Worm (Caenorhabditis elegans) whole organism, young adult: ENCODE measurements around the gene B0244.16.

Source experiments
- B0019.2 ChIP-seq: fragments of 200-800 bp; sonication (Bioruptor generic); conservative IDR thresholded peaks from 2 replicates; pipeline ENCODE4 v1.3.6; 2022; ENCODE audit warnings: missing genetic modification reagents, missing genetic modification characterization, missing compliant biosample characterization
- C06A6.2 ChIP-seq: fragments of 200-800 bp; sonication (Bioruptor generic); conservative IDR thresholded peaks from 2 replicates; pipeline ENCODE4 v1.3.6; 2022; ENCODE audit warnings: missing genetic modification characterization, missing compliant biosample characterization
- F23B12.7 ChIP-seq: sonication (generic microtip); optimal IDR thresholded peaks from 2 replicates; lab custom pipeline; 2017; ENCODE audit warnings: missing genetic modification characterization, mild to moderate bottlenecking, missing compliant biosample characterization, antibody characterized with exemption, moderate library complexity; ENCODE audit not compliant: insufficient read depth
- F33H1.4 ChIP-seq: fragments of 200-800 bp; sonication (Bioruptor generic); IDR thresholded peaks from 2 replicates; pipeline ENCODE4 v1.3.6; 2022; ENCODE audit warnings: missing genetic modification reagents, missing genetic modification characterization, missing compliant biosample characterization
- F39B2.1 ChIP-seq: fragments of 200-800 bp; sonication (Bioruptor generic); IDR thresholded peaks from 2 replicates; pipeline ENCODE4 v1.3.6; 2022; ENCODE audit warnings: missing genetic modification reagents, missing genetic modification characterization, missing compliant biosample characterization
- F52B5.7 ChIP-seq: sonication (generic microtip); optimal IDR thresholded peaks from 2 replicates; lab custom pipeline; 2016; ENCODE audit warnings: mild to moderate bottlenecking, missing genetic modification characterization, missing compliant biosample characterization
- F55B11.4 ChIP-seq: sonication (generic microtip); optimal IDR thresholded peaks from 2 replicates; lab custom pipeline; 2016; ENCODE audit warnings: missing compliant biosample characterization, missing genetic modification characterization, borderline replicate concordance; ENCODE audit not compliant: insufficient read depth
- F57C9.4 ChIP-seq: sonication (generic microtip); optimal IDR thresholded peaks from 2 replicates; lab custom pipeline; 2017; ENCODE audit warnings: mild to moderate bottlenecking, missing genetic modification characterization, missing compliant biosample characterization
- K12H6.12 ChIP-seq: fragments of 200-800 bp; sonication (Bioruptor generic); optimal IDR thresholded peaks from 2 replicates; lab custom pipeline; 2018; ENCODE audit warnings: mild to moderate bottlenecking, missing genetic modification characterization, missing compliant biosample characterization
- aptf-2 ChIP-seq: fragments of 200-800 bp; sonication (Bioruptor generic); conservative IDR thresholded peaks from 2 replicates; pipeline ENCODE4 v1.3.6; 2022; ENCODE audit warnings: missing genetic modification reagents, missing genetic modification characterization, missing compliant biosample characterization
- atf-7 ChIP-seq: sonication (generic microtip); optimal IDR thresholded peaks from 2 replicates; lab custom pipeline; 2017; ENCODE audit warnings: mild to moderate bottlenecking, missing genetic modification characterization, missing compliant biosample characterization
- attf-5 ChIP-seq: fragments of 200-800 bp; sonication (Bioruptor generic); optimal IDR thresholded peaks from 2 replicates; lab custom pipeline; 2018; ENCODE audit warnings: mild to moderate bottlenecking, missing genetic modification characterization, missing compliant biosample characterization
- attf-6 ChIP-seq: fragments of 200-800 bp; sonication (Bioruptor generic); IDR thresholded peaks from 2 replicates; pipeline ENCODE4 v1.3.6; 2022; ENCODE audit warnings: missing genetic modification reagents, missing genetic modification characterization, missing compliant biosample characterization
- ceh-100 ChIP-seq: fragments of 200-800 bp; sonication (Bioruptor generic); IDR thresholded peaks from 2 replicates; pipeline ENCODE4 v1.3.6; 2022; ENCODE audit warnings: missing genetic modification reagents, missing genetic modification characterization, missing compliant biosample characterization
- ceh-27 ChIP-seq: fragments of 200-800 bp; sonication (Bioruptor generic); optimal IDR thresholded peaks from 2 replicates; lab custom pipeline; 2018; ENCODE audit warnings: mild to moderate bottlenecking, missing genetic modification characterization, moderate library complexity, missing compliant biosample characterization
- ceh-40 ChIP-seq: fragments of 200-800 bp; sonication (Bioruptor generic); IDR thresholded peaks from 2 replicates; pipeline ENCODE4 v1.3.6; 2022; ENCODE audit warnings: missing genetic modification characterization, missing compliant biosample characterization
- ceh-58 ChIP-seq: fragments of 200-800 bp; sonication (Bioruptor generic); IDR thresholded peaks from 2 replicates; pipeline ENCODE4 v1.3.6; 2022; ENCODE audit warnings: missing genetic modification characterization, missing compliant biosample characterization
- ceh-91 ChIP-seq: fragments of 200-800 bp; sonication (Bioruptor generic); IDR thresholded peaks from 2 replicates; pipeline ENCODE4 v1.3.6; 2022; ENCODE audit warnings: missing genetic modification reagents, missing genetic modification characterization, missing compliant biosample characterization
- dpl-1 ChIP-seq: fragments of 150-350 bp; optimal IDR thresholded peaks from 2 replicates; lab custom pipeline; 2014; ENCODE audit warnings: missing biosample characterization, missing genetic modification reagents, missing genetic modification characterization
- efl-1 ChIP-seq: fragments of 150-350 bp; optimal IDR thresholded peaks from 2 replicates; lab custom pipeline; 2014; ENCODE audit warnings: missing biosample characterization, missing genetic modification reagents, missing genetic modification characterization
- egl-44 ChIP-seq: fragments of 200-800 bp; sonication (Bioruptor generic); IDR thresholded peaks from 2 replicates; pipeline ENCODE4 v1.3.6; 2022; ENCODE audit warnings: missing genetic modification reagents, missing genetic modification characterization, missing compliant biosample characterization
- hsf-1 ChIP-seq: fragments of 200-800 bp; sonication (Bioruptor generic); IDR thresholded peaks from 2 replicates; pipeline ENCODE4 v1.3.6; 2022; ENCODE audit warnings: missing genetic modification reagents, missing genetic modification characterization, missing compliant biosample characterization
- lag-1 ChIP-seq: fragments of 200-800 bp; sonication (Bioruptor generic); IDR thresholded peaks from 2 replicates; pipeline ENCODE4 v1.3.6; 2022; ENCODE audit warnings: missing genetic modification reagents, missing genetic modification characterization, missing compliant biosample characterization
- let-526 ChIP-seq: fragments of 200-800 bp; sonication (Bioruptor generic); IDR thresholded peaks from 2 replicates; pipeline ENCODE4 v1.3.6; 2022; ENCODE audit warnings: missing genetic modification reagents, missing genetic modification characterization, missing compliant biosample characterization
- lin-26 ChIP-seq: fragments of 200-800 bp; sonication (Bioruptor generic); IDR thresholded peaks from 2 replicates; pipeline ENCODE4 v1.3.6; 2022; ENCODE audit warnings: missing genetic modification reagents, missing genetic modification characterization, missing compliant biosample characterization
- lin-54 ChIP-seq: fragments of 200-800 bp; sonication (Bioruptor generic); optimal IDR thresholded peaks from 2 replicates; lab custom pipeline; 2018; ENCODE audit warnings: mild to moderate bottlenecking, missing genetic modification characterization, missing compliant biosample characterization
- lir-1 ChIP-seq: fragments of 200-800 bp; sonication (Bioruptor generic); conservative IDR thresholded peaks from 2 replicates; pipeline ENCODE4 v1.3.6; 2022; ENCODE audit warnings: missing genetic modification reagents, missing genetic modification characterization, missing compliant biosample characterization
- lsl-1 ChIP-seq: fragments of 200-800 bp; sonication (Bioruptor generic); optimal IDR thresholded peaks from 2 replicates; lab custom pipeline; 2018; ENCODE audit warnings: mild to moderate bottlenecking, missing genetic modification characterization, moderate library complexity, missing compliant biosample characterization
- lsy-27 ChIP-seq: sonication (generic microtip); optimal IDR thresholded peaks from 2 replicates; lab custom pipeline; 2017; ENCODE audit warnings: missing genetic modification characterization, mild to moderate bottlenecking, missing compliant biosample characterization, antibody characterized with exemption, missing genotype, borderline replicate concordance; ENCODE audit not compliant: insufficient read depth
- madf-10 ChIP-seq: sonication (generic microtip); optimal IDR thresholded peaks from 2 replicates; lab custom pipeline; 2016; ENCODE audit warnings: mild to moderate bottlenecking, missing genetic modification characterization, missing compliant biosample characterization
- madf-8 ChIP-seq: fragments of 200-800 bp; sonication (Bioruptor generic); conservative IDR thresholded peaks from 2 replicates; pipeline ENCODE4 v1.3.6; 2022; ENCODE audit warnings: missing genetic modification reagents, missing genetic modification characterization, missing compliant biosample characterization
- nfya-2 ChIP-seq: fragments of 200-800 bp; sonication (Bioruptor generic); IDR thresholded peaks from 2 replicates; pipeline ENCODE4 v1.3.6; 2022; ENCODE audit warnings: missing genetic modification reagents, missing genetic modification characterization, missing compliant biosample characterization
- nfyb-1 ChIP-seq: fragments of 200-800 bp; sonication (Bioruptor generic); IDR thresholded peaks from 2 replicates; pipeline ENCODE4 v1.3.6; 2022; ENCODE audit warnings: missing genetic modification reagents, missing genetic modification characterization, missing compliant biosample characterization
- nhr-27 ChIP-seq: fragments of 200-800 bp; sonication (Bioruptor generic); optimal IDR thresholded peaks from 2 replicates; lab custom pipeline; 2018; ENCODE audit warnings: mild to moderate bottlenecking, missing genetic modification characterization, moderate library complexity, missing compliant biosample characterization
- nhr-80 ChIP-seq: sonication (generic microtip); optimal IDR thresholded peaks from 2 replicates; lab custom pipeline; 2016; ENCODE audit warnings: missing genetic modification characterization, missing compliant biosample characterization
- rec-8 ChIP-seq, 2 experiments: sonication (generic microtip); optimal IDR thresholded peaks; 2 replicates each; lab custom pipeline; 2016; ENCODE audit warnings: mild to moderate bottlenecking in 2 of 2, missing genetic modification characterization in 2 of 2, missing genetic modification reagents in 2 of 2, missing genotype in 2 of 2, missing biosample characterization in 1 of 2, missing compliant biosample characterization in 1 of 2, moderate library complexity in 1 of 2
- snpc-1.1 ChIP-seq: sonication (generic microtip); optimal IDR thresholded peaks from 2 replicates; lab custom pipeline; 2017; ENCODE audit warnings: missing genetic modification characterization, mild to moderate bottlenecking, missing compliant biosample characterization, antibody characterized with exemption, moderate library complexity, missing genotype, missing genetic modification reagents; ENCODE audit not compliant: insufficient read depth
- unc-62 ChIP-seq: fragments of 150-350 bp; optimal IDR thresholded peaks from 2 replicates; lab custom pipeline; 2014; ENCODE audit warnings: missing biosample characterization, missing genetic modification reagents, missing genetic modification characterization
- zfh-2 ChIP-seq: fragments of 200-800 bp; sonication (Bioruptor generic); conservative IDR thresholded peaks from 2 replicates; pipeline ENCODE4 v1.3.6; 2022; ENCODE audit warnings: missing genetic modification reagents, missing genetic modification characterization, missing compliant biosample characterization
- zim-3 ChIP-seq: sonication (generic microtip); optimal IDR thresholded peaks from 2 replicates; lab custom pipeline; 2017; ENCODE audit warnings: mild to moderate bottlenecking, missing genetic modification characterization, moderate library complexity, missing compliant biosample characterization
- ztf-22 ChIP-seq: fragments of 200-800 bp; sonication (Bioruptor generic); optimal IDR thresholded peaks from 2 replicates; lab custom pipeline; 2018; ENCODE audit warnings: mild to moderate bottlenecking, missing genetic modification characterization, moderate library complexity, missing compliant biosample characterization
- ztf-25 ChIP-seq: fragments of 200-800 bp; sonication (Bioruptor generic); IDR thresholded peaks from 2 replicates; pipeline ENCODE4 v1.3.6; 2022; ENCODE audit warnings: missing genetic modification reagents, missing genetic modification characterization, missing compliant biosample characterization
- ztf-26 ChIP-seq: sonication (generic microtip); optimal IDR thresholded peaks from 2 replicates; lab custom pipeline; 2017; ENCODE audit warnings: missing genetic modification characterization, missing compliant biosample characterization
- ztf-3 ChIP-seq: fragments of 200-800 bp; sonication (Bioruptor generic); optimal IDR thresholded peaks from 2 replicates; lab custom pipeline; 2018; ENCODE audit warnings: mild to moderate bottlenecking, missing genetic modification characterization, missing compliant biosample characterization

Gene B0244.16

DNA sequence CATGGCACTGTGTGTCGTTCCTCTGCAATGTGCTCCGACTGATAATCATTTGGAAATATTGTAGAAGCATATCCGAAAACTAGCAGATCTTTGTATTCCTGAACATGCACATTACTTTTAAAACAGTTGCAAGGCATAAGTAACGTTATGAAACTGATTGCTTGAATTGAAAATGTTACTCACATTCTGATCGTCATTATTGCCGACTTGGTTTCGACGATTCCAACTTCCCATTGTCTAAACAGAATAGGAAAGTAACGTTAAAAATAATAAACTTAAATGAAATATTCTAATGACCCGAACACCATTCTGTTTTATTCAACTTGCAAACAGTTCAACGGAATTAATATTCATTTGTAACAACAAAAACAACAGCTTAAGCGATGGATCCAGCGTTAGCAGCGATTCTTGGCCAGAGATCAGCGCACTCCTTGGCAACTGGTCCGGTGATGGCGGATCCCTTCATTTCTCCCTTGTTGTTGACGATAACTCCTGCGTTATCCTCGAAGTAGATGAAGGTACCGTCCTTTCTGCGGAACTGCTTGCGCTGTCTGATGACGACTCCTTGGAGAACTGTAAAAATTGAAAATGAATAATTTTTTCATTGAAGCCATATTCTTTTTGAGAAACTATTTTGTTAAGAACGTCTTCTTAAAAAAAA, 35.4 kb upstream of the B0244.16 start, which contains the start of gene swp-1 (continued):
- TF ChIP-seq lir-1 (GFP tag; lab: Robert Waterston, UW) (no peak), nhr-27 (tag; lab: Kevin White, UChicago) (no peak)

DNA sequence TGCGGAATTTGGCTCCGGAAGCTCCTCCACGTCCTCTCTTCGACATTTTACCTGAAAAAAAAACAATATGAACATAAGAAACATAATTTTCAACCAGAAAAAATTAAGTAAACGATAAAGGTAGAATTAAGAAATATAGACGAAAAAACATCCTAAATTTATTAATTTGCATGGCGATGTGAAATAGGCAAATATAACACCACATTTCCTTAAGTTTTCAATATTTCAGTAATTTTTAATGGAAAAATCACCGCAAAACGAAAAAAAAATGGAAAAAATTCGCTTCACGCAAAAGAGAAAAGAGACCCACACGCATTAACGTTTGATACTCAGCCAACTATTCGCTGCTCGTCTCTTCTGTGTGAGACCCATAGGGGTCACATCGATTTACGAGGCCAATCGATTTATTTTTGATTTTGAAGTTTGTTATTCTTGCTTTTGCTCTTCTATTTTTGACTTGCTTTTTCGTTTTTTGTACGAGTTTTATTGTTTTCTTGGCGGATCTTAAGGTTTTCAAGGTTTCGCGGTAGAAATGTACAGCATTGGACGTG, 34.6 kb upstream of the B0244.16 start, which contains the start of gene rpl-23:
rpl-23 (minus strand) TSS at position 51 of the 551 bp plus-strand sequence.
- peak; percentile 53 for TF ChIP-seq lsy-27 (tag; lab: Kevin White, UChicago)
- no peak for TF ChIP-seq egl-44 (GFP tag; lab: Robert Waterston, UW)
- peak; percentile 74 for TF ChIP-seq lin-54 (GFP tag; lab: Kevin White, UChicago)
- TF ChIP-seq C06A6.2 (GFP tag; lab: Robert Waterston, UW): 0 out of 2 replicates have a peak, but pooled peaks have one; percentile 19
- no peak for TF ChIP-seq hsf-1 (GFP tag; lab: Robert Waterston, UW)
- peak; percentile 91 for TF ChIP-seq attf-5 (GFP tag; lab: Kevin White, UChicago)
- 0 out of 2 replicates have a peak, but pooled peaks have one; percentile 12 for TF ChIP-seq nfyb-1 (GFP tag; lab: Robert Waterston, UW)
- TF ChIP-seq K12H6.12 (tag; lab: Kevin White, UChicago): peak; percentile 59
- TF ChIP-seq ceh-27: peak; percentile 77
- peak; percentile 68 for TF ChIP-seq dpl-1 (GFP tag; lab: Kevin White, UChicago)
- TF ChIP-seq aptf-2 (GFP tag; lab: Robert Waterston, UW): 0 out of 2 replicates have a peak, but pooled peaks have one; percentile 48
- TF ChIP-seq ztf-22 (GFP tag; lab: Kevin White, UChicago): no peak
- TF ChIP-seq ceh-100 (GFP tag; lab: Robert Waterston, UW): no peak
- TF ChIP-seq efl-1: peak; percentile 65
- no peak for TF ChIP-seq rec-8 (tag; optimal IDR thresholded peaks at IDR 0.05; lab: Kevin White, UChicago)
- no peak for TF ChIP-seq atf-7 (tag; lab: Kevin White, UChicago)
- TF ChIP-seq nfya-2 (GFP tag; lab: Robert Waterston, UW): no peak
- TF ChIP-seq ceh-40 (GFP tag; lab: Robert Waterston, UW): no peak
- TF ChIP-seq let-526: no peak
- TF ChIP-seq madf-10 (tag; lab: Kevin White, UChicago): peak; percentile 55
- peak; percentile 92 for TF ChIP-seq F23B12.7 (tag; lab: Kevin White, UChicago)
- TF ChIP-seq lsl-1 (GFP tag; lab: Kevin White, UChicago): peak; percentile 62
- no peak for TF ChIP-seq unc-62 (GFP tag; lab: Kevin White, UChicago)
- no peak for TF ChIP-seq ztf-26 (tag; lab: Kevin White, UChicago)
- TF ChIP-seq B0019.2 (GFP tag; lab: Robert Waterston, UW): peak; percentile 48; the same call in 1 of the 2 replicates
- TF ChIP-seq lin-26: no peak
- no peak for TF ChIP-seq lag-1
- no peak for TF ChIP-seq zfh-2 (GFP tag; lab: Robert Waterston, UW)
- peak; percentile 5 for TF ChIP-seq nhr-80 (tag; lab: Kevin White, UChicago)
- no peak for TF ChIP-seq ceh-58 (GFP tag; lab: Robert Waterston, UW)
- no peak for TF ChIP-seq F39B2.1 (GFP tag; lab: Robert Waterston, UW)
- peak; percentile 41 for TF ChIP-seq madf-8
- no peak for TF ChIP-seq F57C9.4
- no peak for TF ChIP-seq F55B11.4
- TF ChIP-seq ztf-25 (GFP tag; lab: Robert Waterston, UW): no peak
- no peak for TF ChIP-seq zim-3 (tag; lab: Kevin White, UChicago)
- no peak for TF ChIP-seq F52B5.7 (tag; lab: Kevin White, UChicago)
- peak; percentile 68 for TF ChIP-seq ceh-91
- TF ChIP-seq F33H1.4: peak; percentile 98
- peak; percentile 54 for TF ChIP-seq snpc-1.1 (tag; lab: Kevin White, UChicago)
- no peak for TF ChIP-seq ztf-3
- TF ChIP-seq lir-1 (GFP tag; lab: Robert Waterston, UW): 0 out of 2 replicates have a peak, but pooled peaks have one; percentile 16
- TF ChIP-seq attf-6: no peak
